Worm (Caenorhabditis elegans) whole organism, mixed stage, embryonic: Measurements from ENCODE around the gene srbc-65.

ENCODE experiments used
- ceh-43 ChIP-seq: fragments of 200-800 bp; sonication (Bioruptor generic); optimal IDR thresholded peaks from 2 replicates; lab custom pipeline; 2018; ENCODE audit warnings: mild to moderate bottlenecking, missing genetic modification characterization, moderate library complexity, missing compliant biosample characterization
- ceh-83 ChIP-seq: fragments of 200-800 bp; sonication (Bioruptor generic); optimal IDR thresholded peaks from 2 replicates; lab custom pipeline; 2018; ENCODE audit warnings: mild to moderate bottlenecking, missing genetic modification characterization, missing compliant biosample characterization
- ces-1 ChIP-seq: fragments of 150-350 bp; optimal IDR thresholded peaks from 2 replicates; lab custom pipeline; 2014; ENCODE audit warnings: missing biosample characterization, missing genetic modification reagents, missing genetic modification characterization
- cnd-1 ChIP-seq: fragments of 200-800 bp; sonication (Bioruptor generic); optimal IDR thresholded peaks from 2 replicates; lab custom pipeline; 2018; ENCODE audit warnings: mild to moderate bottlenecking, missing genetic modification characterization, missing compliant biosample characterization
- elt-1 ChIP-seq: sonication (generic microtip); optimal IDR thresholded peaks from 2 replicates; lab custom pipeline; 2017; ENCODE audit warnings: missing genetic modification characterization, mild to moderate bottlenecking, missing compliant biosample characterization, antibody characterized with exemption, moderate library complexity, borderline replicate concordance; ENCODE audit not compliant: insufficient read depth
- lsy-2 ChIP-seq: fragments of 150-350 bp; optimal IDR thresholded peaks from 2 replicates; lab custom pipeline; 2014; ENCODE audit warnings: missing biosample characterization, missing genetic modification characterization
- mep-1 ChIP-seq: fragments of 150-350 bp; optimal IDR thresholded peaks from 2 replicates; lab custom pipeline; 2017; ENCODE audit warnings: missing biosample characterization, missing genetic modification reagents, missing genetic modification characterization, inconsistent platforms
- nhr-2 ChIP-seq: fragments of 150-350 bp; optimal IDR thresholded peaks from 2 replicates; lab custom pipeline; 2014; ENCODE audit warnings: missing biosample characterization, missing genetic modification characterization
- nhr-237 ChIP-seq: fragments of 150-350 bp; optimal IDR thresholded peaks from 2 replicates; lab custom pipeline; 2014; ENCODE audit warnings: missing biosample characterization, missing genetic modification characterization
- nhr-28 ChIP-seq: fragments of 150-350 bp; optimal IDR thresholded peaks from 2 replicates; lab custom pipeline; 2014; ENCODE audit warnings: missing biosample characterization, missing genetic modification characterization
- snpc-4 ChIP-seq: fragments of 150-350 bp; optimal IDR thresholded peaks from 2 replicates; lab custom pipeline; 2014; ENCODE audit warnings: missing biosample characterization, missing genetic modification characterization
- ztf-11 ChIP-seq: fragments of 150-350 bp; optimal IDR thresholded peaks from 2 replicates; lab custom pipeline; 2014; ENCODE audit warnings: missing biosample characterization, missing genetic modification characterization

DNA sequence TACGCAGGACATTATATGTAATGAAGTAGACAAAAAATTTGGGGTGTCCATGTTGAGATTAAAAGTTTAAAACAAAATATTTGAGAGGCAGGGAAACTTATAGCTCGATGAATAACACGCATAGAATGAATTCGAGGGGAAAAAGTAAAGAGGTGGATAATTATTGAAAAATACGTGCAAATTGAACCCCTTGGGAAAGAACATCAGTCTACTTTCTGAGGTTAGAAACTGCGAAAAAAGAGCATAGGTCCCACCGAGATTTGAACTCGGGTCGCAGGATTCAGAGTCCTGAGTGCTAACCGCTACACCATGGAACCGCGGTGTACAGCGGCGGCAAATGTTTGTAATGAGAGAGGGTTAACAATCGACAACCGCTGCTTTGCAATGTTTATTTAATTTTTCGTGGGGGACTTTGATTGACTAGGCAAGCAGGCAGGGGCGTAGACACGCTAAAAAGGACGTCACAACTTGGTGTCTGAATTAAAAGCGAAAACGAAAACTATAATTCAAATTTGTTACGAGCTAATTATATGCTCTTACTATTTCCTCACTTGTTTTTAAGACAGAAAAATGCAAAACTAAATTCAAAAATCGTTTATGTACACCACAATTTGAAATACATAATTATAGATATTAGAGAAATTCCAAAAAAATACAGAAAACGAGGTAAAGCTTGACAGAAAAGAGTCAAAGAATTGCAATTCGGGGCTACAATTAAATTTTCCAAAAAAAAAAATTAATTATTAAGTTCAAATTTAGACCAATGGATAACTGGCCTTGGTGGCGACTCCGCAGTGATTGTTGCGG, 41.4 kb downstream of the srbc-65 start, which contains the start of gene srh-269:
- no peak for TF ChIP-seq lsy-2
- no peak for TF ChIP-seq nhr-237 (tag; lab: Kevin White, UChicago)
- TF ChIP-seq ztf-11 (tag; lab: Kevin White, UChicago): peak; percentile 37
- TF ChIP-seq nhr-2: no peak
- peak; percentile 73 for TF ChIP-seq ceh-83
- no peak for TF ChIP-seq snpc-4 (tag; lab: Kevin White, UChicago)
- no peak for TF ChIP-seq nhr-28
- peak; percentile 75 for TF ChIP-seq cnd-1
- no peak for TF ChIP-seq ces-1 (GFP tag; lab: Kevin White, UChicago)
- TF ChIP-seq ceh-43 (GFP tag; lab: Kevin White, UChicago): peak; percentile 59
- TF ChIP-seq elt-1 (tag; lab: Kevin White, UChicago): no peak
- TF ChIP-seq mep-1 (tag; lab: Kevin White, UChicago): no peak
